Fruit fly (Drosophila melanogaster) whole organism, prepupa: Measurements from ENCODE around the gene CG46523.

Experiments used
- Hr4 ChIP-seq: fragments of 200-800 bp; sonication (Bioruptor generic); optimal IDR thresholded peaks from 3 replicates; lab custom pipeline; 2016; ENCODE audit warnings: missing biosample characterization, missing genetic modification characterization
- cyc ChIP-seq: fragments of 200-800 bp; sonication (Bioruptor generic); optimal IDR thresholded peaks from 3 replicates; lab custom pipeline; 2016; ENCODE audit warnings: missing biosample characterization, missing genetic modification characterization
- fkh ChIP-seq: fragments of 200-800 bp; sonication (Bioruptor generic); optimal IDR thresholded peaks from 3 replicates; lab custom pipeline; 2017; ENCODE audit warnings: missing biosample characterization, mild to moderate bottlenecking, missing genetic modification characterization, moderate library complexity

DNA sequence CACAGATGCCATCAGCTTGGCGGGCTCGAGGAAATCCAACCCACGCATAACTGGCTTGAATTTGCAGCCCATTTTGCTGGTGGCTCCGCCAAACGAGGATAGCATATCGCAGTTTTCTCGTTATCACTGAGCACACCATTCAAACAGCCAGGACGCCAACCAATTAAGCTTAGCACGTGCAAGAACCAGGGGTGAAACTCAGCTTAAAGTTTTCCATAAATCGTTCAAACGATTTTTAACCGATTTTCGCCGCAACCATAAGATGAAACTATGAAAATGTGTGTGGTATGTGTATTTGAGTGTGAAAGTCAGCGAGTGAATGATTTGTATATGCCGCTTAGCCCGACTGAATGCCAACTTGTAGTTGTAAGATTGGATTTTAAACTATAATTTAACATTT is 48.0 kb downstream of the CG46523 start:
- no peak for TF ChIP-seq fkh (GFP tag; lab: Kevin White, UChicago)
- TF ChIP-seq cyc (GFP tag; lab: Kevin White, UChicago), result no peak
- no peak for TF ChIP-seq Hr4 (GFP tag; lab: Kevin White, UChicago)
